Fruit fly (Drosophila melanogaster): ENCODE results near the gene w.
A peak's percentile ranks its signal among the peaks of the same experiment; 100 is the strongest.

Gene w

DNA sequence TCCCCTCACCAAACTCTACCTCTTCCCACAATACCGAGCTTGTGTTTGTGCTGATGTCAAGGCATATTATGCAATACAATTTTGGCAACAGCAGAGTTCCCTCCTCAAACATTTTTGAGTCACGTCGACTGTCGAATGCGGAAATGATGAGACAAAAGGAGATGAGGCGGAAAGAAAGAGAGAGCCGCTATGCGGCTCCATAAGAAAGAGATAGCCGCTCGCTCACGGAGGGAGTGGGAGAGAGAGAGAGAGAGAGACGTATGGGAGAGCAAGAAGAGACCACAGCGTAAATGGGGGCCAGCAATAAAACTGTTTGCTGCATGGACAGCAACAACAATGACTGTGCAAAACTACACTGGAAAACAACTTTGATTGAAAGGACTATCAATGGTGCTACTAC, 30.8 kb downstream of the w start:
- TF ChIP-seq dmrt93B (GFP tag; optimal IDR thresholded peaks at IDR 0.05) (no peak), Myc (optimal IDR thresholded peaks at IDR 0.05) (no peak), lola (GFP tag; optimal IDR thresholded peaks at IDR 0.05) (no peak), psq (GFP tag; optimal IDR thresholded peaks at IDR 0.05) (no peak), usp (GFP tag; optimal IDR thresholded peaks at IDR 0.05) (no peak)

dm6 chrX:2761198-2761597, 35.1 kb downstream of the w start:
- TF ChIP-seq HLH106 (tag; optimal IDR thresholded peaks at IDR 0.05): no peak
- no peak for TF ChIP-seq jim (GFP tag; optimal IDR thresholded peaks at IDR 0.05)
- no peak for TF ChIP-seq Dfd (GFP tag; optimal IDR thresholded peaks at IDR 0.05)
- TF ChIP-seq Rel (GFP tag; optimal IDR thresholded peaks at IDR 0.05): no peak
- no peak for TF ChIP-seq Rel (tag; optimal IDR thresholded peaks at IDR 0.05)
- no peak for TF ChIP-seq N (GFP tag; optimal IDR thresholded peaks at IDR 0.05)
- TF ChIP-seq CG9705 (GFP tag; optimal IDR thresholded peaks at IDR 0.05): no peak

- TF ChIP-seq brk (GFP tag; optimal IDR thresholded peaks at IDR 0.05) (no peak), woc (GFP tag; optimal IDR thresholded peaks at IDR 0.05) (no peak), N (GFP tag; optimal IDR thresholded peaks at IDR 0.05) (no peak), Jra (GFP tag; optimal IDR thresholded peaks at IDR 0.05) (no peak), dl (GFP tag; optimal IDR thresholded peaks at IDR 0.05; ENCODE audit: insufficient read depth in 1 of 2, partially characterized antibody in 2 of 2) (no peak), br (GFP tag; optimal IDR thresholded peaks at IDR 0.05) (no peak), fru (GFP tag; optimal IDR thresholded peaks at IDR 0.05) (no peak), jim (GFP tag; optimal IDR thresholded peaks at IDR 0.05) (no peak), dsf (GFP tag; optimal IDR thresholded peaks at IDR 0.05; ENCODE audit: borderline replicate concordance) (no peak), h (GFP tag; optimal IDR thresholded peaks at IDR 0.05) (no peak), foxo (GFP tag; optimal IDR thresholded peaks at IDR 0.05) (no peak), Sp1 (GFP tag; optimal IDR thresholded peaks at IDR 0.05) (no peak), GATAd (GFP tag; optimal IDR thresholded peaks at IDR 0.05) (no peak), Hr83 (GFP tag; optimal IDR thresholded peaks at IDR 0.05; ENCODE audit: poor library complexity, severe bottlenecking) (no peak), Dif (GFP tag; optimal IDR thresholded peaks at IDR 0.05; ENCODE audit: partially characterized antibody) (no peak), tai (GFP tag; optimal IDR thresholded peaks at IDR 0.05) (no peak), Mio (GFP tag; optimal IDR thresholded peaks at IDR 0.05) (no peak), sage (GFP tag; optimal IDR thresholded peaks at IDR 0.05) (no peak)
Measured at dm6 chrX:2757400-2757799, 38.9 kb downstream of the w start.

- TF ChIP-seq lola (GFP tag; optimal IDR thresholded peaks at IDR 0.05): no peak
- TF ChIP-seq CG32264 (GFP tag; optimal IDR thresholded peaks at IDR 0.05): no peak
- no peak for TF ChIP-seq pan (optimal IDR thresholded peaks at IDR 0.05)
- no peak for TF ChIP-seq woc (GFP tag; optimal IDR thresholded peaks at IDR 0.05)
- no peak for TF ChIP-seq Rel (GFP tag; optimal IDR thresholded peaks at IDR 0.05)
- TF ChIP-seq Rel (tag; optimal IDR thresholded peaks at IDR 0.05): no peak
- TF ChIP-seq dl (GFP tag; optimal IDR thresholded peaks at IDR 0.05; ENCODE audit: insufficient read depth in 1 of 2, partially characterized antibody in 2 of 2): no peak
- TF ChIP-seq Hr83 (GFP tag; optimal IDR thresholded peaks at IDR 0.05; ENCODE audit: poor library complexity, severe bottlenecking): no peak
- TF ChIP-seq Hnf4 (GFP tag; optimal IDR thresholded peaks at IDR 0.05): no peak
- no peak for TF ChIP-seq Sp1 (GFP tag; optimal IDR thresholded peaks at IDR 0.05)
- no peak for TF ChIP-seq psq (GFP tag; optimal IDR thresholded peaks at IDR 0.05)
- TF ChIP-seq sage (GFP tag; optimal IDR thresholded peaks at IDR 0.05): no peak
- TF ChIP-seq N (GFP tag; optimal IDR thresholded peaks at IDR 0.05): no peak
- no peak for TF ChIP-seq Dif (GFP tag; optimal IDR thresholded peaks at IDR 0.05; ENCODE audit: partially characterized antibody)
- TF ChIP-seq Mio (GFP tag; optimal IDR thresholded peaks at IDR 0.05): no peak
- no peak for TF ChIP-seq OdsH (GFP tag; optimal IDR thresholded peaks at IDR 0.05)
- TF ChIP-seq HLH106 (tag; optimal IDR thresholded peaks at IDR 0.05): no peak
- TF ChIP-seq jim (GFP tag; optimal IDR thresholded peaks at IDR 0.05): no peak
- TF ChIP-seq brk (GFP tag; optimal IDR thresholded peaks at IDR 0.05): no peak
Measured at dm6 chrX:2749693-2750092, 46.6 kb downstream of the w start.

- peak; percentile 79 for TF ChIP-seq CG32264 (GFP tag; optimal IDR thresholded peaks at IDR 0.05)
- peak; percentile 92 for TF ChIP-seq ey (GFP tag; optimal IDR thresholded peaks at IDR 0.05)
- peak; percentile 66 for TF ChIP-seq brk (GFP tag; optimal IDR thresholded peaks at IDR 0.05)
- no peak for TF ChIP-seq CG9705 (GFP tag; optimal IDR thresholded peaks at IDR 0.05)
- TF ChIP-seq Sp1 (GFP tag; optimal IDR thresholded peaks at IDR 0.05): peak; percentile 82
- peak; percentile 69 for TF ChIP-seq Rel (GFP tag; optimal IDR thresholded peaks at IDR 0.05)
- TF ChIP-seq Rel (tag; optimal IDR thresholded peaks at IDR 0.05): peak; percentile 44
- no peak for TF ChIP-seq CrebA (GFP tag; optimal IDR thresholded peaks at IDR 0.05; ENCODE audit: borderline replicate concordance)
- TF ChIP-seq dsf (GFP tag; optimal IDR thresholded peaks at IDR 0.05; ENCODE audit: borderline replicate concordance): peak; percentile 31
- peak; percentile 73 for TF ChIP-seq woc (GFP tag; optimal IDR thresholded peaks at IDR 0.05)
- TF ChIP-seq usp (GFP tag; optimal IDR thresholded peaks at IDR 0.05): no peak
- peak; percentile 89 for TF ChIP-seq Hnf4 (GFP tag; optimal IDR thresholded peaks at IDR 0.05)
- TF ChIP-seq Jra (GFP tag; optimal IDR thresholded peaks at IDR 0.05): peak; percentile 66
- TF ChIP-seq HLH106 (tag; optimal IDR thresholded peaks at IDR 0.05): peak; percentile 84
- TF ChIP-seq Hr83 (GFP tag; optimal IDR thresholded peaks at IDR 0.05; ENCODE audit: poor library complexity, severe bottlenecking): peak; percentile 40
- no peak for TF ChIP-seq pan (optimal IDR thresholded peaks at IDR 0.05)
- no peak for TF ChIP-seq Dfd (GFP tag; optimal IDR thresholded peaks at IDR 0.05)
- TF ChIP-seq Mio (GFP tag; optimal IDR thresholded peaks at IDR 0.05): peak; percentile 67
- peak; percentile 91 for TF ChIP-seq h (GFP tag; optimal IDR thresholded peaks at IDR 0.05)
- TF ChIP-seq N (GFP tag; optimal IDR thresholded peaks at IDR 0.05): no peak
- no peak for TF ChIP-seq Abd-B (GFP tag; optimal IDR thresholded peaks at IDR 0.05)
- TF ChIP-seq lola (GFP tag; optimal IDR thresholded peaks at IDR 0.05): no peak
- TF ChIP-seq br (GFP tag; optimal IDR thresholded peaks at IDR 0.05): peak; percentile 87
- peak; percentile 71 for TF ChIP-seq tai (GFP tag; optimal IDR thresholded peaks at IDR 0.05)
- peak; percentile 82 for TF ChIP-seq sv (GFP tag; optimal IDR thresholded peaks at IDR 0.05)
- TF ChIP-seq dl (GFP tag; optimal IDR thresholded peaks at IDR 0.05; ENCODE audit: insufficient read depth in 1 of 2, partially characterized antibody in 2 of 2): no peak
- TF ChIP-seq Vsx2 (GFP tag; optimal IDR thresholded peaks at IDR 0.05; ENCODE audit: partially characterized antibody): no peak
- peak; percentile 81 for TF ChIP-seq psq (GFP tag; optimal IDR thresholded peaks at IDR 0.05)
Measured at dm6 chrX:2744042-2744441, 52.2 kb downstream of the w start, which contains the start of gene Syx4. Syx4 (minus strand) TSS chrX:2744076.

Measured in whole organism, wandering third instar larva.